Worm (Caenorhabditis elegans): ENCODE measurements around the gene attf-5.

ce11 chrX:790593-790992, 2.4 kb downstream of the attf-5 start:
- TF ChIP-seq him-1 (tag; optimal IDR thresholded peaks at IDR 0.05) (no peak), dao-5 (tag; optimal IDR thresholded peaks at IDR 0.05) (no peak), W03F9.2 (tag; optimal IDR thresholded peaks at IDR 0.05) (no peak)
